Fruit fly (Drosophila melanogaster) whole organism, embryonic: ENCODE measurements around the gene Nepl18.

Source experiments
- ATbp ChIP-seq: fragments of 200-800 bp; sonication (Bioruptor generic); optimal IDR thresholded peaks from 2 replicates; lab custom pipeline; 2017; ENCODE audit warnings: missing biosample characterization, mild to moderate bottlenecking, missing genetic modification characterization, missing genetic modification reagents
- CG1024 ChIP-seq: fragments of 200-800 bp; sonication (Bioruptor generic); IDR thresholded peaks from 2 replicates; pipeline ENCODE4 v1.3.6; 2022; ENCODE audit warnings: missing biosample characterization, missing genetic modification characterization
- CG10274 ChIP-seq: fragments of 200-800 bp; sonication (Bioruptor generic); optimal IDR thresholded peaks from 3 replicates; lab custom pipeline; 2017; ENCODE audit warnings: missing biosample characterization, mild to moderate bottlenecking, missing genetic modification characterization
- CG10321 ChIP-seq: fragments of 200-800 bp; sonication (Bioruptor generic); IDR thresholded peaks from 2 replicates; pipeline ENCODE4 v1.3.6; 2022; ENCODE audit warnings: missing biosample characterization, missing genetic modification characterization
- CG10959 ChIP-seq: fragments of 200-800 bp; sonication (Bioruptor generic); IDR thresholded peaks from 2 replicates; pipeline ENCODE4 v1.3.6; 2022; ENCODE audit warnings: missing biosample characterization, missing genetic modification characterization
- CG11085 ChIP-seq: fragments of 200-800 bp; sonication (Bioruptor generic); IDR thresholded peaks from 2 replicates; pipeline ENCODE4 v1.3.6; 2022; ENCODE audit warnings: missing biosample characterization, missing genetic modification characterization
- CG11093 ChIP-seq: fragments of 200-800 bp; sonication (Bioruptor generic); IDR thresholded peaks from 3 replicates; pipeline ENCODE4 v1.3.6; 2022; ENCODE audit warnings: missing biosample characterization, missing genetic modification characterization
- CG12219 ChIP-seq: fragments of 200-800 bp; sonication (Bioruptor generic); optimal IDR thresholded peaks from 3 replicates; lab custom pipeline; 2018; ENCODE audit warnings: missing biosample characterization, mild to moderate bottlenecking, missing genetic modification characterization
- CG1233 ChIP-seq: fragments of 200-800 bp; sonication (Bioruptor generic); optimal IDR thresholded peaks from 4 replicates; lab custom pipeline; 2018; ENCODE audit warnings: missing biosample characterization, mild to moderate bottlenecking, missing genetic modification characterization
- CG12391 ChIP-seq: fragments of 200-800 bp; sonication (Bioruptor generic); optimal IDR thresholded peaks from 3 replicates; lab custom pipeline; 2018; ENCODE audit warnings: missing biosample characterization, mild to moderate bottlenecking, missing genetic modification characterization, moderate library complexity
- CG13123 ChIP-seq: fragments of 200-800 bp; sonication (Bioruptor generic); optimal IDR thresholded peaks from 2 replicates; lab custom pipeline; 2016; ENCODE audit warnings: missing biosample characterization, missing genetic modification characterization
- CG14014 ChIP-seq: fragments of 200-800 bp; sonication (Bioruptor generic); IDR thresholded peaks from 2 replicates; pipeline ENCODE4 v1.3.6; 2022; ENCODE audit warnings: missing biosample characterization, missing genetic modification characterization
- CG15011 ChIP-seq: fragments of 200-800 bp; sonication (Bioruptor generic); optimal IDR thresholded peaks from 3 replicates; lab custom pipeline; 2018; ENCODE audit warnings: missing biosample characterization, mild to moderate bottlenecking, missing genetic modification characterization
- CG16779 ChIP-seq: fragments of 200-800 bp; sonication (Bioruptor generic); IDR thresholded peaks from 2 replicates; pipeline ENCODE4 v1.3.6; 2022; ENCODE audit warnings: missing biosample characterization, missing genetic modification characterization
- CG18262 ChIP-seq: fragments of 200-800 bp; optimal IDR thresholded peaks from 3 replicates; lab custom pipeline; 2019; ENCODE audit warnings: missing biosample characterization, mild to moderate bottlenecking, missing genetic modification characterization, moderate library complexity
- CG2116 ChIP-seq: fragments of 200-800 bp; sonication (Bioruptor generic); optimal IDR thresholded peaks from 3 replicates; lab custom pipeline; 2018; ENCODE audit warnings: missing biosample characterization, mild to moderate bottlenecking, missing genetic modification characterization
- CG30020 ChIP-seq: fragments of 200-800 bp; optimal IDR thresholded peaks from 2 replicates; lab custom pipeline; 2019; ENCODE audit warnings: missing biosample characterization, mild to moderate bottlenecking, missing genetic modification characterization, moderate library complexity
- CG3065 ChIP-seq: fragments of 200-800 bp; sonication (Bioruptor generic); optimal IDR thresholded peaks from 2 replicates; lab custom pipeline; 2016; ENCODE audit warnings: missing biosample characterization, missing genetic modification characterization
- CG32772 ChIP-seq: fragments of 200-800 bp; sonication (Bioruptor generic); IDR thresholded peaks from 2 replicates; pipeline ENCODE4 v1.3.6; 2022; ENCODE audit warnings: missing biosample characterization, missing genetic modification characterization
- CG33557 ChIP-seq: fragments of 200-800 bp; sonication (Bioruptor generic); optimal IDR thresholded peaks from 2 replicates; lab custom pipeline; 2019; ENCODE audit warnings: missing biosample characterization, mild to moderate bottlenecking, missing genetic modification characterization, moderate library complexity
- CG43689 ChIP-seq: fragments of 200-800 bp; sonication (Bioruptor generic); IDR thresholded peaks from 2 replicates; pipeline ENCODE4 v1.3.6; 2022; ENCODE audit warnings: missing biosample characterization, missing genetic modification characterization
- CG4707 ChIP-seq: fragments of 200-800 bp; sonication (Bioruptor generic); optimal IDR thresholded peaks from 2 replicates; lab custom pipeline; 2018; ENCODE audit warnings: missing biosample characterization, mild to moderate bottlenecking, missing genetic modification characterization, moderate library complexity
- CG6254 ChIP-seq: fragments of 200-800 bp; sonication (Bioruptor generic); optimal IDR thresholded peaks from 3 replicates; lab custom pipeline; 2017; ENCODE audit warnings: mild to moderate bottlenecking, missing biosample characterization, missing genetic modification reagents, missing genetic modification characterization
- CG7271 ChIP-seq: fragments of 200-800 bp; sonication (Bioruptor generic); optimal IDR thresholded peaks from 2 replicates; lab custom pipeline; 2018; ENCODE audit warnings: missing biosample characterization, mild to moderate bottlenecking, missing genetic modification characterization, moderate library complexity
- CG7786 ChIP-seq: fragments of 200-800 bp; sonication (Bioruptor generic); optimal IDR thresholded peaks from 2 replicates; lab custom pipeline; 2016; ENCODE audit warnings: missing biosample characterization, missing genetic modification characterization
- CG8944 ChIP-seq: fragments of 200-800 bp; sonication (Bioruptor generic); optimal IDR thresholded peaks from 3 replicates; lab custom pipeline; 2016; ENCODE audit warnings: missing biosample characterization, missing genetic modification characterization
- Chrac-16 ChIP-seq: fragments of 200-800 bp; sonication (Bioruptor generic); optimal IDR thresholded peaks from 3 replicates; lab custom pipeline; 2016; ENCODE audit warnings: missing biosample characterization, missing genetic modification characterization
- Elba2 ChIP-seq: fragments of 200-800 bp; sonication (Bioruptor generic); optimal IDR thresholded peaks from 3 replicates; lab custom pipeline; 2016; ENCODE audit warnings: missing biosample characterization, missing genetic modification characterization
- HLH4C ChIP-seq: fragments of 200-800 bp; sonication (Bioruptor generic); IDR thresholded peaks from 3 replicates; pipeline ENCODE4 v1.3.6; 2022; ENCODE audit warnings: missing biosample characterization, missing genetic modification characterization; ENCODE audit not compliant: partially characterized antibody
- Hand ChIP-seq: fragments of 200-800 bp; sonication (Bioruptor generic); optimal IDR thresholded peaks from 2 replicates; lab custom pipeline; 2017; ENCODE audit warnings: mild to moderate bottlenecking, missing biosample characterization, missing genetic modification reagents, missing genetic modification characterization
- Hr3 ChIP-seq: fragments of 200-800 bp; sonication (Bioruptor generic); optimal IDR thresholded peaks from 3 replicates; lab custom pipeline; 2016; ENCODE audit warnings: missing biosample characterization, missing genetic modification characterization
- NK7.1 ChIP-seq: fragments of 200-800 bp; sonication (Bioruptor generic); optimal IDR thresholded peaks from 3 replicates; lab custom pipeline; 2016; ENCODE audit warnings: missing biosample characterization, missing genetic modification characterization
- Nf-YA ChIP-seq: fragments of 200-800 bp; sonication (Bioruptor generic); IDR thresholded peaks from 2 replicates; pipeline ENCODE4 v1.3.6; 2022; ENCODE audit warnings: missing biosample characterization, missing genetic modification characterization
- Side ChIP-seq: fragments of 200-800 bp; sonication (Bioruptor generic); optimal IDR thresholded peaks from 2 replicates; lab custom pipeline; 2016; ENCODE audit warnings: missing biosample characterization, missing genetic modification characterization
- Sox100B ChIP-seq: fragments of 200-800 bp; sonication (Bioruptor generic); optimal IDR thresholded peaks from 3 replicates; lab custom pipeline; 2018; ENCODE audit warnings: missing biosample characterization, mild to moderate bottlenecking, missing genetic modification characterization
- Sox102F ChIP-seq: fragments of 200-800 bp; sonication (Bioruptor generic); optimal IDR thresholded peaks from 2 replicates; lab custom pipeline; 2018; ENCODE audit warnings: missing biosample characterization, mild to moderate bottlenecking, missing genetic modification characterization, moderate library complexity
- Stat92E ChIP-seq, 3 experiments: fragments of >200 bp in 2 of 3; fragments of 200-800 bp in 1 of 3; sonication (Bioruptor generic) in 1 of 3; optimal IDR thresholded peaks; 2 replicates each; lab custom pipeline; 2017 to 2019; ENCODE audit warnings: missing biosample characterization in 3 of 3, missing genetic modification characterization in 3 of 3, mild to moderate bottlenecking in 1 of 3, moderate library complexity in 1 of 3
- Trl ChIP-seq, 3 experiments: fragments of >200 bp in 2 of 3; fragments of 200-800 bp in 1 of 3; sonication (Bioruptor generic) in 1 of 3; optimal IDR thresholded peaks; 2 replicates in 1 of 3; 3 replicates in 2 of 3; lab custom pipeline; 2016 to 2017; ENCODE audit warnings: missing biosample characterization in 1 of 3, missing genetic modification characterization in 1 of 3
- Xbp1 ChIP-seq: fragments of 200-800 bp; sonication (Bioruptor generic); optimal IDR thresholded peaks from 3 replicates; lab custom pipeline; 2016; ENCODE audit warnings: missing biosample characterization, mild to moderate bottlenecking, missing genetic modification characterization
- aop ChIP-seq: fragments of 200-800 bp; sonication (Bioruptor generic); IDR thresholded peaks from 2 replicates; pipeline ENCODE4 v1.3.6; 2022; ENCODE audit warnings: missing biosample characterization, missing genetic modification characterization
- bbx ChIP-seq: fragments of 200-800 bp; sonication (Bioruptor generic); IDR thresholded peaks from 2 replicates; pipeline ENCODE4 v1.3.6; 2022; ENCODE audit warnings: missing biosample characterization, missing genetic modification characterization; ENCODE audit not compliant: partially characterized antibody
- crol ChIP-seq: fragments of 200-800 bp; sonication (Bioruptor generic); IDR thresholded peaks from 2 replicates; pipeline ENCODE4 v1.3.6; 2022; ENCODE audit warnings: missing biosample characterization, missing genetic modification characterization
- dysf ChIP-seq: fragments of 200-800 bp; sonication (Bioruptor generic); IDR thresholded peaks from 3 replicates; pipeline ENCODE4 v1.3.6; 2022; ENCODE audit warnings: missing biosample characterization, missing genetic modification characterization
- ems ChIP-seq: fragments of 200-800 bp; sonication (Bioruptor generic); optimal IDR thresholded peaks from 3 replicates; lab custom pipeline; 2016; ENCODE audit warnings: missing biosample characterization, missing genetic modification characterization
- gcm ChIP-seq: fragments of 200-800 bp; sonication (Bioruptor generic); optimal IDR thresholded peaks from 2 replicates; lab custom pipeline; 2019; ENCODE audit warnings: missing biosample characterization, mild to moderate bottlenecking, missing genetic modification characterization, moderate library complexity
- grn ChIP-seq: fragments of 200-800 bp; sonication (Bioruptor generic); optimal IDR thresholded peaks from 3 replicates; lab custom pipeline; 2017; ENCODE audit warnings: missing biosample characterization, missing genetic modification characterization
- ind ChIP-seq: fragments of 200-800 bp; sonication (Bioruptor generic); optimal IDR thresholded peaks from 3 replicates; lab custom pipeline; 2016; ENCODE audit warnings: missing biosample characterization, missing genetic modification characterization
- mirr ChIP-seq: fragments of 200-800 bp; sonication (Bioruptor generic); optimal IDR thresholded peaks from 3 replicates; lab custom pipeline; 2018; ENCODE audit warnings: missing biosample characterization, mild to moderate bottlenecking, missing genetic modification characterization
- onecut ChIP-seq: fragments of 200-800 bp; sonication (Bioruptor generic); IDR thresholded peaks from 2 replicates; pipeline ENCODE4 v1.3.6; 2022; ENCODE audit warnings: missing biosample characterization, missing genetic modification characterization
- tll ChIP-seq, 2 experiments: fragments of 200-800 bp in 1 of 2; fragments of >200 bp in 1 of 2; sonication (Bioruptor generic) in 1 of 2; optimal IDR thresholded peaks; 2 replicates each; lab custom pipeline; 2017 to 2019; ENCODE audit warnings: missing biosample characterization in 2 of 2, missing genetic modification characterization in 2 of 2, mild to moderate bottlenecking in 1 of 2, moderate library complexity in 1 of 2
- ttk ChIP-seq: fragments of 200-800 bp; sonication (Bioruptor generic); IDR thresholded peaks from 2 replicates; pipeline ENCODE4 v2.1.2; 2022; ENCODE audit warnings: missing biosample characterization, missing genetic modification characterization

Nepl18 gene

dm6 chr3R:28831172-28831571 is 44.2 kb upstream of the Nepl18 start (continued):
- no peak for TF ChIP-seq CG7271 (tag; lab: Kevin White, UChicago)
- peak; percentile 43; the same call in 1 of the 3 replicates for TF ChIP-seq dysf (GFP tag; lab: Robert Waterston, UW)
- no peak for TF ChIP-seq CG16779 (GFP tag; lab: Robert Waterston, UW)
- peak; percentile 11; the same call in 1 of the 2 replicates for TF ChIP-seq crol
- TF ChIP-seq CG12391 (tag; lab: Kevin White, UChicago), result no peak
- no peak for TF ChIP-seq CG3065 (GFP tag; lab: Kevin White, UChicago)
- TF ChIP-seq CG15011 (GFP tag; lab: Kevin White, UChicago), result no peak
- no peak for TF ChIP-seq bbx (GFP tag; lab: Robert Waterston, UW)
- TF ChIP-seq CG10959 (GFP tag; lab: Robert Waterston, UW), result no peak
- no peak for TF ChIP-seq CG14014
- TF ChIP-seq aop (GFP tag; lab: Robert Waterston, UW), result no peak
- TF ChIP-seq tll (GFP tag; optimal IDR thresholded peaks at IDR 0.05; lab: Kevin White, UChicago), result no peak
- TF ChIP-seq Hr3, result no peak
- no peak for TF ChIP-seq Elba2
- peak in 1 of 2 experiments; percentile 67 for TF ChIP-seq Trl (optimal IDR thresholded peaks at IDR 0.05; lab: Kevin White, UChicago)
- TF ChIP-seq Trl (GFP tag; optimal IDR thresholded peaks at IDR 0.05; lab: Kevin White, UChicago), result no peak
- TF ChIP-seq ttk (GFP tag; lab: Robert Waterston, UW), result no peak
- no peak for TF ChIP-seq CG1233
- TF ChIP-seq CG6254 (GFP tag; lab: Kevin White, UChicago), result no peak
- TF ChIP-seq CG33557 (GFP tag; lab: Kevin White, UChicago), result no peak
- TF ChIP-seq CG8944 (GFP tag; lab: Kevin White, UChicago), result no peak
- no peak for TF ChIP-seq CG12219 (GFP tag; lab: Kevin White, UChicago)
- no peak for TF ChIP-seq ems (GFP tag; lab: Kevin White, UChicago)
- peak; percentile 42 for TF ChIP-seq CG4707 (GFP tag; lab: Kevin White, UChicago)
- no peak for TF ChIP-seq CG1024 (GFP tag; lab: Robert Waterston, UW)
- no peak for TF ChIP-seq CG13123 (GFP tag; lab: Kevin White, UChicago)
- no peak for TF ChIP-seq Hand (GFP tag; lab: Kevin White, UChicago)
- no peak for TF ChIP-seq Xbp1
- no peak for TF ChIP-seq grn (GFP tag; lab: Kevin White, UChicago)
- no peak for TF ChIP-seq Chrac-16 (GFP tag; lab: Kevin White, UChicago)
- TF ChIP-seq ind, result no peak
- peak; percentile 86 for TF ChIP-seq mirr
- TF ChIP-seq CG32772 (GFP tag; lab: Robert Waterston, UW), result no peak
- TF ChIP-seq CG10274 (GFP tag; lab: Kevin White, UChicago), result no peak
- TF ChIP-seq onecut (GFP tag; lab: Robert Waterston, UW), result no peak
- no peak for TF ChIP-seq gcm (GFP tag; lab: Kevin White, UChicago)
- no peak for TF ChIP-seq ATbp (GFP tag; lab: Kevin White, UChicago)
- no peak for TF ChIP-seq Side (GFP tag; lab: Kevin White, UChicago)
- TF ChIP-seq Stat92E (GFP tag; optimal IDR thresholded peaks at IDR 0.05; lab: Kevin White, UChicago), result no peak
- no peak for TF ChIP-seq Sox100B (GFP tag; lab: Kevin White, UChicago)
- TF ChIP-seq CG7786 (GFP tag; lab: Kevin White, UChicago), result no peak
- no peak for TF ChIP-seq CG30020 (tag; lab: Kevin White, UChicago)
- no peak for TF ChIP-seq CG11093 (GFP tag; lab: Robert Waterston, UW)
- TF ChIP-seq CG10321 (GFP tag; lab: Robert Waterston, UW), result no peak
- no peak for TF ChIP-seq CG2116 (GFP tag; lab: Kevin White, UChicago)
- TF ChIP-seq Nf-YA, result no peak
- TF ChIP-seq CG43689 (GFP tag; lab: Robert Waterston, UW), result no peak
- no peak for TF ChIP-seq NK7.1
- no peak for TF ChIP-seq Sox102F
- TF ChIP-seq HLH4C (GFP tag; lab: Robert Waterston, UW), result peak; percentile 29; the same call in 1 of the 3 replicates
- no peak for TF ChIP-seq CG11085 (GFP tag; lab: Robert Waterston, UW)
- no peak for TF ChIP-seq CG18262
